Worm (Caenorhabditis elegans) whole organism, midembryonic: Measurements from ENCODE around the gene dnj-16.

Experiments
- T22C8.4 ChIP-seq: fragments of 200-800 bp; sonication (Bioruptor generic); IDR thresholded peaks from 2 replicates; pipeline ENCODE4 v1.3.6; 2022; ENCODE audit warnings: missing genetic modification characterization, missing compliant biosample characterization
- med-1 ChIP-seq: sonication (generic microtip); optimal IDR thresholded peaks from 2 replicates; lab custom pipeline; 2017; ENCODE audit warnings: missing genetic modification characterization, mild to moderate bottlenecking, missing compliant biosample characterization, antibody characterized with exemption, missing genetic modification reagents; ENCODE audit not compliant: insufficient read depth
- ref-1 ChIP-seq: fragments of 200-800 bp; sonication (Bioruptor generic); conservative IDR thresholded peaks from 2 replicates; pipeline ENCODE4 v1.3.6; 2022; ENCODE audit warnings: missing genetic modification reagents, missing genetic modification characterization, missing compliant biosample characterization
- tab-1 ChIP-seq: fragments of 200-800 bp; sonication (Bioruptor generic); IDR thresholded peaks from 2 replicates; pipeline ENCODE4 v1.3.6; 2022; ENCODE audit warnings: missing genetic modification characterization, missing compliant biosample characterization
- ztf-29 ChIP-seq: fragments of 200-800 bp; sonication (Bioruptor generic); IDR thresholded peaks from 2 replicates; pipeline ENCODE4 v1.3.6; 2022; ENCODE audit warnings: missing genetic modification reagents, missing genetic modification characterization, missing compliant biosample characterization

DNA sequence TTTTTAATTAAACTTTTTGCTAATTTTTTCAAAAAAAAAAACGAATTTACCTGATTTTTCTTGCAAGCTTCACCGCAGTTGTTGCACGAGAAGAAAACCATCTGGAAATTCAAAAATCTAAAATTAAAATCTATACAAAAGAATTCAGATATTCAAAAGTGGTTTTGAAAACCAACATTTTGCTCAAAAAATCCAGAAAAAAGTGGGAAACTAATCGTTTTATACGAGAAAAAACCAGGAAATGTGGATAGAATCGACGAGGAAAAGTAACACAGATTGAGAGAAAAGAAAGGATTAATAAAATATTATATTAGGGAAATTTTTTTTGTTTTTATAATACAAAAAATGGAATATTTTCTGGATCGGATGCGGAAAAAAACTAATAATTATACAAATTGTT, 26.9 kb upstream of the dnj-16 start, which contains the start of gene C16C10.8:
- TF ChIP-seq tab-1 (no peak), T22C8.4 (GFP tag; lab: Robert Waterston, UW) (no peak), ztf-29 (GFP tag; lab: Robert Waterston, UW) (no peak), ref-1 (GFP tag; lab: Robert Waterston, UW) (no peak), med-1 (GFP tag; lab: Kevin White, UChicago) (no peak)
